Fruit fly (Drosophila melanogaster) whole organism, embryonic: ENCODE data around the gene HemK2.

Experiments used
- ATbp ChIP-seq: fragments of 200-800 bp; sonication (Bioruptor generic); optimal IDR thresholded peaks from 2 replicates; lab custom pipeline; 2017; ENCODE audit warnings: missing biosample characterization, mild to moderate bottlenecking, missing genetic modification characterization, missing genetic modification reagents
- Ada2b ChIP-seq: fragments of 200-800 bp; sonication (Bioruptor generic); IDR thresholded peaks from 2 replicates; pipeline ENCODE4 v1.3.6; 2022; ENCODE audit warnings: missing biosample characterization, missing genetic modification characterization
- C15 ChIP-seq: fragments of 200-800 bp; sonication (Bioruptor generic); IDR thresholded peaks from 3 replicates; pipeline ENCODE4 v1.3.6; 2022; ENCODE audit warnings: missing biosample characterization, missing genetic modification characterization
- CG10543 ChIP-seq: fragments of 200-800 bp; sonication (Bioruptor generic); optimal IDR thresholded peaks from 3 replicates; lab custom pipeline; 2017; ENCODE audit warnings: missing biosample characterization, mild to moderate bottlenecking, missing genetic modification characterization, moderate library complexity
- CG11085 ChIP-seq: fragments of 200-800 bp; sonication (Bioruptor generic); IDR thresholded peaks from 2 replicates; pipeline ENCODE4 v1.3.6; 2022; ENCODE audit warnings: missing biosample characterization, missing genetic modification characterization
- CG11696 ChIP-seq: fragments of 200-800 bp; sonication (Bioruptor generic); IDR thresholded peaks from 2 replicates; pipeline ENCODE4 v1.3.6; 2022; ENCODE audit warnings: missing biosample characterization, missing genetic modification characterization
- CG12942 ChIP-seq: fragments of 200-800 bp; sonication (Bioruptor generic); optimal IDR thresholded peaks from 3 replicates; lab custom pipeline; 2016; ENCODE audit warnings: missing biosample characterization, missing genetic modification characterization
- CG13123 ChIP-seq: fragments of 200-800 bp; sonication (Bioruptor generic); optimal IDR thresholded peaks from 2 replicates; lab custom pipeline; 2016; ENCODE audit warnings: missing biosample characterization, missing genetic modification characterization
- CG14050 ChIP-seq: fragments of 200-800 bp; sonication (Bioruptor generic); IDR thresholded peaks from 3 replicates; pipeline ENCODE4 v1.3.6; 2022; ENCODE audit warnings: missing biosample characterization, missing genetic modification characterization
- CG16815 ChIP-seq: fragments of 200-800 bp; sonication (Bioruptor generic); optimal IDR thresholded peaks from 3 replicates; lab custom pipeline; 2017; ENCODE audit warnings: missing biosample characterization, mild to moderate bottlenecking, missing genetic modification characterization
- CG17328 ChIP-seq: fragments of 200-800 bp; sonication (Bioruptor generic); IDR thresholded peaks from 2 replicates; pipeline ENCODE4 v1.3.6; 2022; ENCODE audit warnings: missing biosample characterization, missing genetic modification characterization
- CG2116 ChIP-seq: fragments of 200-800 bp; sonication (Bioruptor generic); optimal IDR thresholded peaks from 3 replicates; lab custom pipeline; 2018; ENCODE audit warnings: missing biosample characterization, mild to moderate bottlenecking, missing genetic modification characterization
- CG3065 ChIP-seq: fragments of 200-800 bp; sonication (Bioruptor generic); optimal IDR thresholded peaks from 2 replicates; lab custom pipeline; 2016; ENCODE audit warnings: missing biosample characterization, missing genetic modification characterization
- CG4360 ChIP-seq: fragments of 200-800 bp; sonication (Bioruptor generic); IDR thresholded peaks from 2 replicates; pipeline ENCODE4 v1.3.6; 2022; ENCODE audit warnings: missing biosample characterization, missing genetic modification characterization
- CG7357 ChIP-seq: fragments of 200-800 bp; sonication (Bioruptor generic); IDR thresholded peaks from 3 replicates; pipeline ENCODE4 v1.3.6; 2022; ENCODE audit warnings: missing biosample characterization, missing genetic modification characterization
- CG8281 ChIP-seq: fragments of 200-800 bp; sonication (Bioruptor generic); optimal IDR thresholded peaks from 2 replicates; lab custom pipeline; 2018; ENCODE audit warnings: missing biosample characterization, mild to moderate bottlenecking, missing genetic modification characterization, moderate library complexity
- Chrac-16 ChIP-seq: fragments of 200-800 bp; sonication (Bioruptor generic); optimal IDR thresholded peaks from 3 replicates; lab custom pipeline; 2016; ENCODE audit warnings: missing biosample characterization, missing genetic modification characterization
- Drgx ChIP-seq: fragments of 200-800 bp; sonication (Bioruptor generic); IDR thresholded peaks from 2 replicates; pipeline ENCODE4 v1.3.6; 2022; ENCODE audit warnings: missing biosample characterization, missing genetic modification characterization
- E2f1 ChIP-seq: fragments of 200-800 bp; sonication (Bioruptor generic); IDR thresholded peaks from 2 replicates; pipeline ENCODE4 v1.3.6; 2022; ENCODE audit warnings: missing biosample characterization, missing genetic modification characterization
- HLH4C ChIP-seq: fragments of 200-800 bp; sonication (Bioruptor generic); IDR thresholded peaks from 3 replicates; pipeline ENCODE4 v1.3.6; 2022; ENCODE audit warnings: missing biosample characterization, missing genetic modification characterization; ENCODE audit not compliant: partially characterized antibody
- HLHmδ ChIP-seq: fragments of 200-800 bp; sonication (Bioruptor generic); optimal IDR thresholded peaks from 2 replicates; lab custom pipeline; 2018; ENCODE audit warnings: missing biosample characterization, mild to moderate bottlenecking, missing genetic modification characterization, moderate library complexity
- Hr39 ChIP-seq: fragments of >200 bp; optimal IDR thresholded peaks from 2 replicates; lab custom pipeline; 2017
- Hr78 ChIP-seq, 2 experiments: fragments of 200-800 bp in 1 of 2; fragments of >200 bp in 1 of 2; sonication (Bioruptor generic) in 1 of 2; optimal IDR thresholded peaks; 2 replicates each; lab custom pipeline; 2017 to 2019; ENCODE audit warnings: missing biosample characterization in 2 of 2, missing genetic modification characterization in 2 of 2, mild to moderate bottlenecking in 1 of 2, moderate library complexity in 1 of 2
- Lhr ChIP-seq: fragments of 200-800 bp; sonication (Bioruptor generic); optimal IDR thresholded peaks from 3 replicates; lab custom pipeline; 2017; ENCODE audit warnings: mild to moderate bottlenecking, missing biosample characterization, missing genetic modification reagents, missing genetic modification characterization
- Max ChIP-seq: fragments of 200-800 bp; sonication (Bioruptor generic); optimal IDR thresholded peaks from 2 replicates; lab custom pipeline; 2016; ENCODE audit warnings: missing biosample characterization, mild to moderate bottlenecking, missing genetic modification characterization
- Mes4 ChIP-seq: fragments of 200-800 bp; sonication (Bioruptor generic); optimal IDR thresholded peaks from 2 replicates; lab custom pipeline; 2016; ENCODE audit warnings: missing biosample characterization, missing genetic modification characterization
- NFAT ChIP-seq: fragments of 200-800 bp; sonication (Bioruptor generic); IDR thresholded peaks from 2 replicates; pipeline ENCODE4 v1.3.6; 2022; ENCODE audit warnings: missing biosample characterization, missing genetic modification characterization
- Rfx ChIP-seq: fragments of 200-800 bp; sonication (Bioruptor generic); IDR thresholded peaks from 2 replicates; pipeline ENCODE4 v1.3.6; 2022; ENCODE audit warnings: missing biosample characterization, missing genetic modification characterization
- Vsx1 ChIP-seq: fragments of 200-800 bp; sonication (Bioruptor generic); optimal IDR thresholded peaks from 2 replicates; lab custom pipeline; 2017; ENCODE audit warnings: missing biosample characterization, mild to moderate bottlenecking, missing genetic modification characterization, missing genetic modification reagents
- cas ChIP-seq: fragments of 200-800 bp; sonication (Bioruptor generic); IDR thresholded peaks from 2 replicates; pipeline ENCODE4 v1.3.6; 2022; ENCODE audit warnings: missing biosample characterization, missing genetic modification characterization
- cato ChIP-seq: fragments of 200-800 bp; sonication (Bioruptor generic); optimal IDR thresholded peaks from 2 replicates; lab custom pipeline; 2016; ENCODE audit warnings: missing biosample characterization, missing genetic modification characterization, borderline replicate concordance
- disco-r ChIP-seq: fragments of 200-800 bp; sonication (Bioruptor generic); optimal IDR thresholded peaks from 2 replicates; lab custom pipeline; 2016; ENCODE audit warnings: missing biosample characterization, missing genetic modification characterization
- dmrt99B ChIP-seq: fragments of 200-800 bp; sonication (Bioruptor generic); optimal IDR thresholded peaks from 2 replicates; lab custom pipeline; 2018; ENCODE audit warnings: missing biosample characterization, mild to moderate bottlenecking, missing genetic modification characterization, moderate library complexity
- en ChIP-seq: fragments of 200-800 bp; sonication (Bioruptor generic); optimal IDR thresholded peaks from 2 replicates; lab custom pipeline; 2016; ENCODE audit warnings: missing biosample characterization, missing genetic modification characterization
- gfzf ChIP-seq: fragments of 200-800 bp; sonication (Bioruptor generic); optimal IDR thresholded peaks from 2 replicates; lab custom pipeline; 2016; ENCODE audit warnings: missing biosample characterization, mild to moderate bottlenecking, missing genetic modification characterization, moderate library complexity
- jigr1 ChIP-seq: fragments of 200-800 bp; sonication (Bioruptor generic); IDR thresholded peaks from 3 replicates; pipeline ENCODE4 v1.3.6; 2022; ENCODE audit warnings: missing biosample characterization, missing genetic modification characterization
- kay ChIP-seq: fragments of 200-800 bp; sonication (Bioruptor generic); optimal IDR thresholded peaks from 2 replicates; lab custom pipeline; 2016; ENCODE audit warnings: missing biosample characterization, missing genetic modification characterization
- lab ChIP-seq: fragments of 200-800 bp; sonication (Bioruptor generic); optimal IDR thresholded peaks from 3 replicates; lab custom pipeline; 2017; ENCODE audit warnings: missing biosample characterization, missing genetic modification characterization, mild to moderate bottlenecking, moderate library complexity, missing genetic modification reagents
- lilli ChIP-seq: fragments of 200-800 bp; sonication (Bioruptor generic); optimal IDR thresholded peaks from 3 replicates; lab custom pipeline; 2016; ENCODE audit warnings: missing biosample characterization, missing genetic modification characterization
- nau ChIP-seq: fragments of 200-800 bp; sonication (Bioruptor generic); optimal IDR thresholded peaks from 3 replicates; lab custom pipeline; 2017; ENCODE audit warnings: missing biosample characterization, mild to moderate bottlenecking, missing genetic modification characterization, missing genetic modification reagents
- prd ChIP-seq, 3 experiments: fragments of >200 bp in 2 of 3; fragments of 200-800 bp in 1 of 3; sonication (Bioruptor generic) in 1 of 3; optimal IDR thresholded peaks in 2 of 3; IDR thresholded peaks in 1 of 3; 2 replicates in 2 of 3; 3 replicates in 1 of 3; pipeline versions ENCODE4 v1.3.6 to Lab custom; 2017 to 2022; ENCODE audit warnings: missing biosample characterization in 1 of 3, missing genetic modification characterization in 1 of 3
- row ChIP-seq: fragments of 200-800 bp; sonication (Bioruptor generic); IDR thresholded peaks from 3 replicates; pipeline ENCODE4 v1.3.6; 2022; ENCODE audit warnings: missing biosample characterization, missing genetic modification characterization
- sisA ChIP-seq: fragments of 200-800 bp; sonication (Bioruptor generic); IDR thresholded peaks from 2 replicates; pipeline ENCODE4 v1.3.6; 2022; ENCODE audit warnings: missing biosample characterization, missing genetic modification characterization
- slp2 ChIP-seq: fragments of 200-800 bp; sonication (Bioruptor generic); optimal IDR thresholded peaks from 2 replicates; lab custom pipeline; 2016; ENCODE audit warnings: missing biosample characterization, missing genetic modification characterization
- sob ChIP-seq: fragments of 200-800 bp; sonication (Bioruptor generic); IDR thresholded peaks from 2 replicates; pipeline ENCODE4 v1.3.6; 2022; ENCODE audit warnings: missing biosample characterization, missing genetic modification characterization
- tll ChIP-seq, 2 experiments: fragments of 200-800 bp in 1 of 2; fragments of >200 bp in 1 of 2; sonication (Bioruptor generic) in 1 of 2; optimal IDR thresholded peaks; 2 replicates each; lab custom pipeline; 2017 to 2019; ENCODE audit warnings: missing biosample characterization in 2 of 2, missing genetic modification characterization in 2 of 2, mild to moderate bottlenecking in 1 of 2, moderate library complexity in 1 of 2
- unc-4 ChIP-seq: fragments of 200-800 bp; sonication (Bioruptor generic); IDR thresholded peaks from 2 replicates; pipeline ENCODE4 v1.3.6; 2022; ENCODE audit warnings: missing biosample characterization, missing genetic modification characterization; ENCODE audit not compliant: partially characterized antibody
- vnd ChIP-seq: fragments of 200-800 bp; sonication (Bioruptor generic); IDR thresholded peaks from 3 replicates; pipeline ENCODE4 v1.3.6; 2022; ENCODE audit warnings: missing biosample characterization, missing genetic modification characterization; ENCODE audit not compliant: partially characterized antibody

Gene HemK2

dm6 chr2L:2765659-2766373, 6.3 kb upstream of the HemK2 start, which contains the start of the genes Snx21 and aph-1 (continued):
- TF ChIP-seq nau (GFP tag; lab: Kevin White, UChicago) (peak; percentile 82), Max (GFP tag; lab: Kevin White, UChicago) (peak; percentile 91), slp2 (peak; percentile 78), kay (GFP tag; lab: Kevin White, UChicago) (peak; percentile 92), sob (GFP tag; lab: Robert Waterston, UW) (peak; percentile 90), C15 (GFP tag; lab: Robert Waterston, UW) (peak; percentile 62; the same call in 2 of the 3 replicates), HLH4C (GFP tag; lab: Robert Waterston, UW) (no peak; the same call in 2 of the 3 replicates), CG3065 (GFP tag; lab: Kevin White, UChicago) (peak; percentile 51), lab (GFP tag; lab: Kevin White, UChicago) (peak; percentile 95), CG12942 (GFP tag; lab: Kevin White, UChicago) (peak; percentile 89), en (peak; percentile 72), Drgx (GFP tag; lab: Robert Waterston, UW) (peak; percentile 79), CG11696 (GFP tag; lab: Robert Waterston, UW) (no peak; the same call in 1 of the 2 replicates), CG10543 (GFP tag; lab: Kevin White, UChicago) (peak; percentile 95), tll (GFP tag; optimal IDR thresholded peaks at IDR 0.05; lab: Kevin White, UChicago) (peak in 1 of 2 experiments; percentile 64), disco-r (peak; percentile 75), CG8281 (tag; lab: Kevin White, UChicago) (peak; percentile 80), CG16815 (GFP tag; lab: Kevin White, UChicago) (peak; percentile 90), vnd (GFP tag; lab: Robert Waterston, UW) (no peak), Hr78 (GFP tag; optimal IDR thresholded peaks at IDR 0.05; lab: Kevin White, UChicago) (peak in 1 of 2 experiments; percentile 58), gfzf (GFP tag; lab: Kevin White, UChicago) (peak; percentile 21), dmrt99B (tag; lab: Kevin White, UChicago) (peak; percentile 94), Lhr (GFP tag; lab: Kevin White, UChicago) (peak; percentile 50), CG14050 (peak; percentile 77), lilli (GFP tag; lab: Kevin White, UChicago) (peak; percentile 92), CG2116 (GFP tag; lab: Kevin White, UChicago) (peak; percentile 70), NFAT (GFP tag; lab: Robert Waterston, UW) (peak; percentile 87), ATbp (peak; percentile 88), jigr1 (GFP tag; lab: Robert Waterston, UW) (peak; percentile 77; the same call in 2 of the 3 replicates), unc-4 (GFP tag; lab: Robert Waterston, UW) (no peak), sisA (GFP tag; lab: Robert Waterston, UW) (peak; percentile 89), Chrac-16 (GFP tag; lab: Kevin White, UChicago) (peak; percentile 93), cato (peak; percentile 90), CG11085 (peak; percentile 67), Rfx (peak; percentile 90), cas (GFP tag; lab: Robert Waterston, UW) (peak; percentile 59; the same call in 1 of the 2 replicates), Mes4 (GFP tag; lab: Kevin White, UChicago) (peak; percentile 77), HLHmδ (GFP tag; lab: Kevin White, UChicago) (peak; percentile 20), CG13123 (GFP tag; lab: Kevin White, UChicago) (peak; percentile 76), prd (optimal IDR thresholded peaks at IDR 0.05; lab: Kevin White, UChicago) (no peak), prd (GFP tag; IDR thresholded peaks at IDR 0.05; lab: Robert Waterston, UW) (peak; percentile 93), Ada2b (GFP tag; lab: Robert Waterston, UW) (peak; percentile 74), Hr39 (lab: Kevin White, UChicago) (no peak), E2f1 (GFP tag; lab: Robert Waterston, UW) (peak; percentile 89), CG7357 (GFP tag; lab: Robert Waterston, UW) (peak; percentile 84; the same call in 2 of the 3 replicates), CG17328 (GFP tag; lab: Robert Waterston, UW) (peak; percentile 85), CG4360 (GFP tag; lab: Robert Waterston, UW) (peak; percentile 26; the same call in 1 of the 2 replicates), row (GFP tag; lab: Robert Waterston, UW) (peak; percentile 100), Vsx1 (GFP tag; lab: Kevin White, UChicago) (peak; percentile 87)
